Fruit fly (Drosophila melanogaster): ENCODE data around the gene CG9692.

The CG9692 gene

DNA sequence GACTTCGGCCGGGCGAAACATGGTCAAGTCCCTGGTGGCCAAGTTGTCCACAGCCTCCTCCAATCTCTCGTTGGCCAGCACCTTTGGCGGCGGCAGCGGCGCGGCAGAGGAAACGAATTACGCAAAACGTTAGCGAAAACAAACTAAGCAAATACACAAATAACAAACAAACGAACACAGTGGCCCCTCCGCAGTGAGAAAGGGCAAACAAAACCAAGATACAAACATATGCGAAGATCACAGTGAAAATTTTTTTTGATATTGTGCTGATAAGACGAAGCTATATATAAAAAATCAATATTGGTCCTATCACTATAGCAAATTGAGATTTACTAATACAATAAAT, 9.4 kb downstream of the CG9692 start (continued):
- TF ChIP-seq CG17186 (GFP tag; optimal IDR thresholded peaks at IDR 0.05) = no peak
- no peak for TF ChIP-seq Oaz (GFP tag; IDR thresholded peaks at IDR 0.05)
- peak; percentile 35 for TF ChIP-seq CG15514 (GFP tag; optimal IDR thresholded peaks at IDR 0.05)
- no peak for TF ChIP-seq CG2199 (GFP tag; IDR thresholded peaks at IDR 0.05)
- TF ChIP-seq nmo (GFP tag; optimal IDR thresholded peaks at IDR 0.05) = no peak
- TF ChIP-seq CG14441 (GFP tag; IDR thresholded peaks at IDR 0.05) = 0 out of 2 replicates have a peak, but pooled peaks have one; percentile 31
- peak; percentile 30 for TF ChIP-seq CG10209 (GFP tag; optimal IDR thresholded peaks at IDR 0.05)
- peak; percentile 53 for TF ChIP-seq Rfx (GFP tag; IDR thresholded peaks at IDR 0.05)
- no peak for TF ChIP-seq mld (GFP tag; IDR thresholded peaks at IDR 0.05; ENCODE audit: partially characterized antibody)
- 0 out of 2 replicates have a peak, but pooled peaks have one; percentile 21 for TF ChIP-seq ara (GFP tag; IDR thresholded peaks at IDR 0.05)
- no peak for TF ChIP-seq NfI (GFP tag; optimal IDR thresholded peaks at IDR 0.05)
- no peak for TF ChIP-seq Hr51 (GFP tag; optimal IDR thresholded peaks at IDR 0.05)
- TF ChIP-seq Fer3 (tag; optimal IDR thresholded peaks at IDR 0.05) = no peak
- 0 out of 3 replicates have a peak, but pooled peaks have one; percentile 3 for TF ChIP-seq so (GFP tag; IDR thresholded peaks at IDR 0.05)
- TF ChIP-seq ranshi (GFP tag; IDR thresholded peaks at IDR 0.05) = peak; percentile 20; the same call in 1 of the 2 replicates
- TF ChIP-seq CG31365 (tag; optimal IDR thresholded peaks at IDR 0.05) = no peak
- peak; percentile 13 for TF ChIP-seq D19B (GFP tag; optimal IDR thresholded peaks at IDR 0.05)
- no peak for TF ChIP-seq CG15601 (tag; optimal IDR thresholded peaks at IDR 0.05)
- TF ChIP-seq CG2120 (GFP tag; optimal IDR thresholded peaks at IDR 0.05) = peak; percentile 53
- no peak for TF ChIP-seq CG1792 (GFP tag; optimal IDR thresholded peaks at IDR 0.05)
- TF ChIP-seq ATbp (GFP tag; optimal IDR thresholded peaks at IDR 0.05) = no peak
- peak; percentile 12 for TF ChIP-seq Hsf (GFP tag; optimal IDR thresholded peaks at IDR 0.05)
- TF ChIP-seq CG15011 (GFP tag; optimal IDR thresholded peaks at IDR 0.05) = peak; percentile 34
- TF ChIP-seq fd64A (GFP tag; optimal IDR thresholded peaks at IDR 0.05) = no peak
- no peak for TF ChIP-seq Dp (GFP tag; optimal IDR thresholded peaks at IDR 0.05)
- TF ChIP-seq Camta (GFP tag; optimal IDR thresholded peaks at IDR 0.05) = peak; percentile 13
- TF ChIP-seq CG12155 (GFP tag; optimal IDR thresholded peaks at IDR 0.05) = no peak
- TF ChIP-seq CG32767 (GFP tag; IDR thresholded peaks at IDR 0.05) = no peak
- TF ChIP-seq onecut (GFP tag; IDR thresholded peaks at IDR 0.05) = no peak
- TF ChIP-seq Atf6 (GFP tag; IDR thresholded peaks at IDR 0.05) = peak; percentile 53; the same call in 1 of the 2 replicates
- TF ChIP-seq ci (GFP tag; IDR thresholded peaks at IDR 0.05) = peak; percentile 48; the same call in 1 of the 3 replicates
- TF ChIP-seq E2f1 (GFP tag; IDR thresholded peaks at IDR 0.05) = no peak
- peak; percentile 15 for TF ChIP-seq MTF-1 (GFP tag; optimal IDR thresholded peaks at IDR 0.05; ENCODE audit: borderline replicate concordance)
- peak; percentile 71 for TF ChIP-seq lab (GFP tag; optimal IDR thresholded peaks at IDR 0.05)
- no peak for TF ChIP-seq Elba2 (GFP tag; optimal IDR thresholded peaks at IDR 0.05)
- peak; percentile 7 for TF ChIP-seq CG13424 (tag; optimal IDR thresholded peaks at IDR 0.05)
- TF ChIP-seq Xrp1 (GFP tag; IDR thresholded peaks at IDR 0.05) = peak; percentile 33
- TF ChIP-seq zen (tag; optimal IDR thresholded peaks at IDR 0.05) = no peak
- no peak for TF ChIP-seq MESR4 (GFP tag; optimal IDR thresholded peaks at IDR 0.05)
- peak; percentile 35; the same call in 1 of the 2 replicates for TF ChIP-seq seq (GFP tag; IDR thresholded peaks at IDR 0.05)
- TF ChIP-seq Deaf1 (tag; optimal IDR thresholded peaks at IDR 0.05) = no peak
- TF ChIP-seq Gug (GFP tag; IDR thresholded peaks at IDR 0.05) = no peak
- no peak for TF ChIP-seq Doc3 (GFP tag; IDR thresholded peaks at IDR 0.05; ENCODE audit: partially characterized antibody)
- peak; percentile 40; the same call in 1 of the 2 replicates for TF ChIP-seq CG9932 (GFP tag; IDR thresholded peaks at IDR 0.05)
- no peak for TF ChIP-seq Med (GFP tag)
- TF ChIP-seq Sox100B (GFP tag; optimal IDR thresholded peaks at IDR 0.05) = no peak
- TF ChIP-seq dpn (GFP tag; optimal IDR thresholded peaks at IDR 0.05) = peak in 1 of 2 experiments; percentile 12
- no peak for TF ChIP-seq rib (GFP tag; IDR thresholded peaks at IDR 0.05)
- TF ChIP-seq fu2 (GFP tag; optimal IDR thresholded peaks at IDR 0.05) = peak; percentile 11
- no peak for TF ChIP-seq CG1529 (GFP tag; optimal IDR thresholded peaks at IDR 0.05)
- peak; percentile 35 for TF ChIP-seq CHES-1-like (GFP tag; optimal IDR thresholded peaks at IDR 0.05)

All from whole organism, embryonic.